Fruit fly (Drosophila melanogaster) whole organism, prepupa: ENCODE data around the gene Gas8.

Experiments used
- Blimp-1 ChIP-seq: fragments of 200-800 bp; sonication (Bioruptor generic); optimal IDR thresholded peaks from 3 replicates; lab custom pipeline; 2017; ENCODE audit warnings: missing biosample characterization, missing genetic modification characterization, mild to moderate bottlenecking, moderate library complexity, missing genetic modification reagents
- CG10631 ChIP-seq: fragments of 200-800 bp; sonication (Bioruptor generic); optimal IDR thresholded peaks from 2 replicates; lab custom pipeline; 2016; ENCODE audit warnings: missing biosample characterization, missing genetic modification characterization
- CG10669 ChIP-seq: fragments of 200-800 bp; sonication (Bioruptor generic); optimal IDR thresholded peaks from 3 replicates; lab custom pipeline; 2018; ENCODE audit warnings: missing biosample characterization, mild to moderate bottlenecking, missing genetic modification characterization, moderate library complexity
- CG11294 ChIP-seq: fragments of 200-800 bp; sonication (Bioruptor generic); IDR thresholded peaks from 2 replicates; pipeline ENCODE4 v1.3.6; 2022; ENCODE audit warnings: missing biosample characterization, missing genetic modification characterization
- CG15336 ChIP-seq: fragments of 200-800 bp; sonication (Bioruptor generic); IDR thresholded peaks from 2 replicates; pipeline ENCODE4 v1.3.6; 2022; ENCODE audit warnings: missing biosample characterization, missing genetic modification characterization
- CG1621 ChIP-seq: fragments of 200-800 bp; sonication (Bioruptor generic); optimal IDR thresholded peaks from 3 replicates; lab custom pipeline; 2018; ENCODE audit warnings: missing biosample characterization, mild to moderate bottlenecking, missing genetic modification characterization
- CG3032 ChIP-seq: fragments of 200-800 bp; optimal IDR thresholded peaks from 2 replicates; lab custom pipeline; 2019; ENCODE audit warnings: missing biosample characterization, mild to moderate bottlenecking, missing genetic modification characterization, moderate library complexity
- CG31627 ChIP-seq: fragments of 200-800 bp; sonication (Bioruptor generic); optimal IDR thresholded peaks from 3 replicates; lab custom pipeline; 2016; ENCODE audit warnings: missing biosample characterization, missing genetic modification characterization
- CG34406 ChIP-seq: fragments of 200-800 bp; sonication (Bioruptor generic); optimal IDR thresholded peaks from 3 replicates; lab custom pipeline; 2016; ENCODE audit warnings: missing biosample characterization, missing genetic modification characterization
- CG3919 ChIP-seq: fragments of 200-800 bp; sonication (Bioruptor generic); optimal IDR thresholded peaks from 3 replicates; lab custom pipeline; 2016; ENCODE audit warnings: missing biosample characterization, missing genetic modification characterization
- CG4318 ChIP-seq: fragments of 200-800 bp; sonication (Bioruptor generic); optimal IDR thresholded peaks from 3 replicates; lab custom pipeline; 2017; ENCODE audit warnings: missing biosample characterization, mild to moderate bottlenecking, missing genetic modification characterization
- CG6163 ChIP-seq: fragments of 200-800 bp; sonication (Bioruptor generic); IDR thresholded peaks from 3 replicates; pipeline ENCODE4 v1.3.6; 2022; ENCODE audit warnings: missing biosample characterization, missing genetic modification characterization
- CG6276 ChIP-seq: fragments of 200-800 bp; sonication (Bioruptor generic); optimal IDR thresholded peaks from 2 replicates; lab custom pipeline; 2017; ENCODE audit warnings: missing biosample characterization, mild to moderate bottlenecking, missing genetic modification characterization
- CG6792 ChIP-seq: fragments of 200-800 bp; sonication (Bioruptor generic); optimal IDR thresholded peaks from 3 replicates; lab custom pipeline; 2016; ENCODE audit warnings: missing biosample characterization, missing genetic modification characterization
- CG6808 ChIP-seq: fragments of 200-800 bp; sonication (Bioruptor generic); optimal IDR thresholded peaks from 3 replicates; lab custom pipeline; 2017; ENCODE audit warnings: missing biosample characterization, missing genetic modification characterization, mild to moderate bottlenecking, moderate library complexity, missing genetic modification reagents
- CG7368 ChIP-seq: fragments of 200-800 bp; sonication (Bioruptor generic); optimal IDR thresholded peaks from 3 replicates; lab custom pipeline; 2016; ENCODE audit warnings: missing biosample characterization, missing genetic modification characterization
- CG8119 ChIP-seq: fragments of 200-800 bp; sonication (Bioruptor generic); IDR thresholded peaks from 3 replicates; pipeline ENCODE4 v1.3.6; 2022; ENCODE audit warnings: missing biosample characterization, missing genetic modification characterization
- CG8319 ChIP-seq: fragments of 200-800 bp; sonication (Bioruptor generic); optimal IDR thresholded peaks from 3 replicates; lab custom pipeline; 2016; ENCODE audit warnings: missing biosample characterization, missing genetic modification characterization
- Eip75B ChIP-seq: fragments of 200-800 bp; sonication (Bioruptor generic); optimal IDR thresholded peaks from 3 replicates; lab custom pipeline; 2016; ENCODE audit warnings: missing biosample characterization, missing genetic modification characterization
- Ets21C ChIP-seq: fragments of 200-800 bp; sonication (Bioruptor generic); optimal IDR thresholded peaks from 3 replicates; lab custom pipeline; 2016; ENCODE audit warnings: missing biosample characterization, missing genetic modification characterization
- Ets96B ChIP-seq: fragments of 200-800 bp; optimal IDR thresholded peaks from 2 replicates; lab custom pipeline; 2019; ENCODE audit warnings: missing biosample characterization, mild to moderate bottlenecking, missing genetic modification characterization, moderate library complexity
- Gug ChIP-seq: fragments of 200-800 bp; sonication (Bioruptor generic); IDR thresholded peaks from 2 replicates; pipeline ENCODE4 v1.3.6; 2022; ENCODE audit warnings: missing biosample characterization, missing genetic modification characterization
- Hr38 ChIP-seq: sonication (Bioruptor generic); optimal IDR thresholded peaks from 2 replicates; lab custom pipeline; 2016; ENCODE audit warnings: missing biosample characterization, missing genetic modification characterization
- Hr39 ChIP-seq: fragments of 200-800 bp; sonication (Bioruptor generic); optimal IDR thresholded peaks from 2 replicates; lab custom pipeline; 2016; ENCODE audit warnings: missing biosample characterization, missing genetic modification characterization
- Hr4 ChIP-seq: fragments of 200-800 bp; sonication (Bioruptor generic); optimal IDR thresholded peaks from 3 replicates; lab custom pipeline; 2016; ENCODE audit warnings: missing biosample characterization, missing genetic modification characterization
- OdsH ChIP-seq: fragments of 200-800 bp; sonication (Bioruptor generic); optimal IDR thresholded peaks from 3 replicates; lab custom pipeline; 2016; ENCODE audit warnings: missing biosample characterization, missing genetic modification characterization
- Sox102F ChIP-seq: fragments of 200-800 bp; sonication (Bioruptor generic); optimal IDR thresholded peaks from 2 replicates; lab custom pipeline; 2016; ENCODE audit warnings: missing biosample characterization, mild to moderate bottlenecking, missing genetic modification characterization
- Sox15 ChIP-seq: fragments of 200-800 bp; sonication (Bioruptor generic); optimal IDR thresholded peaks from 3 replicates; lab custom pipeline; 2016; ENCODE audit warnings: missing biosample characterization, missing genetic modification characterization
- achi ChIP-seq: fragments of 200-800 bp; sonication (Bioruptor generic); optimal IDR thresholded peaks from 3 replicates; lab custom pipeline; 2016; ENCODE audit warnings: missing biosample characterization, missing genetic modification characterization
- cyc ChIP-seq: fragments of 200-800 bp; sonication (Bioruptor generic); optimal IDR thresholded peaks from 3 replicates; lab custom pipeline; 2016; ENCODE audit warnings: missing biosample characterization, missing genetic modification characterization
- dac ChIP-seq: fragments of 200-800 bp; sonication (Bioruptor generic); optimal IDR thresholded peaks from 2 replicates; lab custom pipeline; 2017; ENCODE audit warnings: missing biosample characterization, mild to moderate bottlenecking, missing genetic modification characterization
- esn ChIP-seq: fragments of 200-800 bp; sonication (Bioruptor generic); optimal IDR thresholded peaks from 2 replicates; lab custom pipeline; 2016; ENCODE audit warnings: missing biosample characterization, mild to moderate bottlenecking, missing genetic modification characterization, moderate library complexity
- fd59A ChIP-seq: fragments of 200-800 bp; sonication (Bioruptor generic); optimal IDR thresholded peaks from 2 replicates; lab custom pipeline; 2017; ENCODE audit warnings: missing biosample characterization, mild to moderate bottlenecking, missing genetic modification characterization, missing genetic modification reagents
- fkh ChIP-seq: fragments of 200-800 bp; sonication (Bioruptor generic); optimal IDR thresholded peaks from 3 replicates; lab custom pipeline; 2017; ENCODE audit warnings: missing biosample characterization, mild to moderate bottlenecking, missing genetic modification characterization, moderate library complexity
- lz ChIP-seq: fragments of 200-800 bp; sonication (Bioruptor generic); optimal IDR thresholded peaks from 3 replicates; lab custom pipeline; 2016; ENCODE audit warnings: missing biosample characterization, missing genetic modification characterization
- pdm3 ChIP-seq: fragments of 200-800 bp; sonication (Bioruptor generic); optimal IDR thresholded peaks from 3 replicates; lab custom pipeline; 2016; ENCODE audit warnings: missing biosample characterization, missing genetic modification characterization
- salr ChIP-seq, 2 experiments: fragments of 200-800 bp; sonication (Bioruptor generic); optimal IDR thresholded peaks; 3 replicates each; lab custom pipeline; 2016 to 2018; ENCODE audit warnings: missing biosample characterization in 2 of 2, missing genetic modification characterization in 2 of 2, mild to moderate bottlenecking in 1 of 2
- spab ChIP-seq: fragments of 200-800 bp; sonication (Bioruptor generic); optimal IDR thresholded peaks from 2 replicates; lab custom pipeline; 2017; ENCODE audit warnings: missing biosample characterization, mild to moderate bottlenecking, missing genetic modification characterization, missing genetic modification reagents
- topi ChIP-seq: fragments of 200-800 bp; sonication (Bioruptor generic); optimal IDR thresholded peaks from 3 replicates; lab custom pipeline; 2016; ENCODE audit warnings: missing biosample characterization, missing genetic modification characterization
- vri ChIP-seq: fragments of 200-800 bp; sonication (Bioruptor generic); optimal IDR thresholded peaks from 3 replicates; lab custom pipeline; 2016; ENCODE audit warnings: missing biosample characterization, mild to moderate bottlenecking, missing genetic modification characterization

Gas8 gene

dm6 chrX:3538775-3539174, 34.1 kb upstream of the Gas8 start (continued):
- no peak for TF ChIP-seq Hr38 (GFP tag; lab: Kevin White, UChicago)
- peak; percentile 56; the same call in 2 of the 3 replicates for TF ChIP-seq CG8119 (GFP tag; lab: Robert Waterston, UW)
- TF ChIP-seq fkh (GFP tag; lab: Kevin White, UChicago): no peak
- TF ChIP-seq CG8319 (GFP tag; lab: Kevin White, UChicago): no peak
- peak; percentile 8 for TF ChIP-seq CG3919
- peak; percentile 57 for TF ChIP-seq CG10631 (GFP tag; lab: Kevin White, UChicago)
- TF ChIP-seq salr (GFP tag; optimal IDR thresholded peaks at IDR 0.05; lab: Kevin White, UChicago): no peak
- no peak; the same call in 1 of the 2 replicates for TF ChIP-seq CG15336 (GFP tag; lab: Robert Waterston, UW)
- TF ChIP-seq CG6808 (GFP tag; lab: Kevin White, UChicago): no peak
- TF ChIP-seq CG10669 (GFP tag; lab: Kevin White, UChicago): no peak
- peak; percentile 20 for TF ChIP-seq Hr4
- no peak for TF ChIP-seq CG34406 (GFP tag; lab: Kevin White, UChicago)
- TF ChIP-seq Sox102F (GFP tag; lab: Kevin White, UChicago): no peak
- peak; percentile 25 for TF ChIP-seq Hr39 (GFP tag; lab: Kevin White, UChicago)
- peak; percentile 28 for TF ChIP-seq OdsH
- no peak for TF ChIP-seq CG11294 (GFP tag; lab: Robert Waterston, UW)
- no peak for TF ChIP-seq CG31627
- TF ChIP-seq CG1621 (tag; lab: Kevin White, UChicago): no peak
- TF ChIP-seq Ets96B (tag; lab: Kevin White, UChicago): no peak
- peak; percentile 39 for TF ChIP-seq achi
- TF ChIP-seq Sox15 (GFP tag; lab: Kevin White, UChicago): no peak
- TF ChIP-seq CG6276 (GFP tag; lab: Kevin White, UChicago): no peak
- no peak for TF ChIP-seq fd59A
- TF ChIP-seq topi (GFP tag; lab: Kevin White, UChicago): no peak
- peak; percentile 42 for TF ChIP-seq pdm3 (GFP tag; lab: Kevin White, UChicago)
- no peak for TF ChIP-seq CG7368 (GFP tag; lab: Kevin White, UChicago)
- no peak for TF ChIP-seq lz (GFP tag; lab: Kevin White, UChicago)
- no peak for TF ChIP-seq esn (GFP tag; lab: Kevin White, UChicago)

- no peak for TF ChIP-seq dac (GFP tag; lab: Kevin White, UChicago)
- TF ChIP-seq CG4318 (GFP tag; lab: Kevin White, UChicago): no peak
- no peak for TF ChIP-seq spab
- TF ChIP-seq Eip75B (GFP tag; lab: Kevin White, UChicago): no peak
- no peak for TF ChIP-seq CG6276 (GFP tag; lab: Kevin White, UChicago)
- TF ChIP-seq cyc (GFP tag; lab: Kevin White, UChicago): no peak
- TF ChIP-seq vri (GFP tag; lab: Kevin White, UChicago): no peak
- no peak for TF ChIP-seq CG3919
- no peak for TF ChIP-seq CG6163 (GFP tag; lab: Robert Waterston, UW)
Measured at dm6 chrX:3530696-3531095, 26.0 kb upstream of the Gas8 start.

DNA sequence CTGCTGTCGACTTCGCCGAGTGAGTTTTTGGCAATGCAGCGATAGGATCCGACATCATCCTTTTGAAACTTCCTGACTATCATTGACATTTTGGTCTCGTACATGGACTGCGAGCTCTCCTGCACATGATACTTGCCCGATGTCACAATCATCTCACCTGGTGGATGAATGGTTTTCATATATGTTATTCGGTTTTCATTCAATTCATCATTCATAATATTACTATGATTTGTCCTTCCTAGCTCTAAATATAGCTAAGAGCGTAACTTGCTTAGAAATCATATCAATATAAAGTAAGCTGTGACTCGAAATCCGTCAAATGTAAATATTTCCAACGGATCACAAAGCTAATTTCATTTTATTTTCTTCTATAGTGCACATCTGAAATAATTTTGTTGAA, 9.4 kb upstream of the Gas8 start, which contains the start of gene CG13021:
TSS of gene CG13021 (plus strand) at position 301 of the 400 bp plus-strand sequence.
- no peak for TF ChIP-seq CG10669 (GFP tag; lab: Kevin White, UChicago)
- TF ChIP-seq fkh (GFP tag; lab: Kevin White, UChicago): no peak
- TF ChIP-seq CG3032: no peak
- TF ChIP-seq Ets21C (GFP tag; lab: Kevin White, UChicago): no peak
- TF ChIP-seq CG11294 (GFP tag; lab: Robert Waterston, UW): no peak
- TF ChIP-seq CG4318 (GFP tag; lab: Kevin White, UChicago): no peak
- TF ChIP-seq Hr4: no peak
- no peak for TF ChIP-seq CG31627
- no peak for TF ChIP-seq Gug (GFP tag; lab: Robert Waterston, UW)
- no peak for TF ChIP-seq Blimp-1
- TF ChIP-seq Hr38 (GFP tag; lab: Kevin White, UChicago): no peak
- no peak for TF ChIP-seq Hr39 (GFP tag; lab: Kevin White, UChicago)
- no peak for TF ChIP-seq CG6792 (GFP tag; lab: Kevin White, UChicago)
- no peak for TF ChIP-seq fd59A
- TF ChIP-seq vri (GFP tag; lab: Kevin White, UChicago): no peak
